Worm (Caenorhabditis elegans) whole organism, L2 larva: ENCODE measurements around the gene F58G1.2.

Source experiments
- F13H6.1 ChIP-seq: sonication (generic microtip); optimal IDR thresholded peaks from 2 replicates; lab custom pipeline; 2016; ENCODE audit warnings: missing genetic modification characterization, missing compliant biosample characterization
- R02D3.7 ChIP-seq: fragments of 150-350 bp; optimal IDR thresholded peaks from 2 replicates; lab custom pipeline; 2014; ENCODE audit warnings: missing biosample characterization, missing genetic modification characterization
- Y55F3AM.14 ChIP-seq: fragments of 200-800 bp; sonication (Bioruptor generic); optimal IDR thresholded peaks from 2 replicates; lab custom pipeline; 2018; ENCODE audit warnings: mild to moderate bottlenecking, missing genetic modification characterization, missing compliant biosample characterization
- ama-1 ChIP-seq: fragments of 150-350 bp; optimal IDR thresholded peaks from 2 replicates; lab custom pipeline; 2018; ENCODE audit warnings: inconsistent platforms
- ceh-16 ChIP-seq: fragments of 150-350 bp; optimal IDR thresholded peaks from 2 replicates; lab custom pipeline; 2014; ENCODE audit warnings: missing biosample characterization, missing genetic modification characterization
- ceh-82 ChIP-seq: fragments of 150-350 bp; optimal IDR thresholded peaks from 2 replicates; lab custom pipeline; 2014; ENCODE audit warnings: missing biosample characterization, missing genetic modification characterization
- dmd-4 ChIP-seq: sonication (generic microtip); optimal IDR thresholded peaks from 2 replicates; lab custom pipeline; 2017; ENCODE audit warnings: missing biosample characterization, missing genetic modification characterization
- elt-1 ChIP-seq: fragments of 150-350 bp; optimal IDR thresholded peaks from 2 replicates; lab custom pipeline; 2014; ENCODE audit warnings: missing biosample characterization, missing genetic modification characterization
- gmeb-1 ChIP-seq: fragments of 150-350 bp; optimal IDR thresholded peaks from 2 replicates; lab custom pipeline; 2014; ENCODE audit warnings: missing biosample characterization, missing genetic modification characterization
- lin-11 ChIP-seq: fragments of 150-350 bp; sonication (generic microtip); optimal IDR thresholded peaks from 2 replicates; lab custom pipeline; 2014; ENCODE audit warnings: missing biosample characterization, missing genetic modification characterization, inconsistent platforms, mixed read lengths
- lin-13 ChIP-seq: fragments of 150-350 bp; optimal IDR thresholded peaks from 2 replicates; lab custom pipeline; 2014; ENCODE audit warnings: missing biosample characterization, missing genetic modification reagents, missing genetic modification characterization
- lin-39 ChIP-seq: fragments of 150-350 bp; optimal IDR thresholded peaks from 2 replicates; lab custom pipeline; 2014; ENCODE audit warnings: missing biosample characterization, missing genetic modification reagents, missing genetic modification characterization
- mab-5 ChIP-seq: fragments of 150-350 bp; optimal IDR thresholded peaks from 2 replicates; lab custom pipeline; 2014; ENCODE audit warnings: missing biosample characterization, missing genetic modification characterization
- mbf-1 ChIP-seq: sonication (generic microtip); optimal IDR thresholded peaks from 2 replicates; lab custom pipeline; 2017; ENCODE audit warnings: missing biosample characterization, missing genetic modification characterization
- mdl-1 ChIP-seq, 2 experiments: fragments of 150-350 bp in 1 of 2; sonication (generic microtip) in 1 of 2; optimal IDR thresholded peaks; 2 replicates each; lab custom pipeline; 2017; ENCODE audit warnings: missing biosample characterization in 2 of 2, missing genetic modification characterization in 2 of 2
- nhr-12 ChIP-seq: fragments of 150-350 bp; optimal IDR thresholded peaks from 2 replicates; lab custom pipeline; 2014; ENCODE audit warnings: missing biosample characterization, missing genetic modification characterization
- nhr-23 ChIP-seq: fragments of 150-350 bp; optimal IDR thresholded peaks from 2 replicates; lab custom pipeline; 2014; ENCODE audit warnings: missing biosample characterization, missing genetic modification reagents, missing genetic modification characterization
- nhr-237 ChIP-seq: fragments of 150-350 bp; optimal IDR thresholded peaks from 2 replicates; lab custom pipeline; 2014; ENCODE audit warnings: missing biosample characterization, missing genetic modification characterization
- sem-4 ChIP-seq: fragments of 150-350 bp; optimal IDR thresholded peaks from 2 replicates; lab custom pipeline; 2014; ENCODE audit warnings: missing biosample characterization, missing genetic modification reagents, missing genetic modification characterization
- sma-9 ChIP-seq, 2 experiments: fragments of 150-350 bp in 1 of 2; sonication (generic microtip) in 1 of 2; optimal IDR thresholded peaks; 2 replicates each; lab custom pipeline; 2014 to 2016; ENCODE audit warnings: missing genetic modification characterization in 2 of 2, mild to moderate bottlenecking in 1 of 2, missing biosample characterization in 1 of 2, missing compliant biosample characterization in 1 of 2, missing genetic modification reagents in 1 of 2, moderate library complexity in 1 of 2

F58G1.2 gene

ce11 chrII:12866079-12866478 lies 52.7 kb downstream of the F58G1.2 start:
- TF ChIP-seq nhr-12 (tag; lab: Kevin White, UChicago) (no peak), Y55F3AM.14 (GFP tag; lab: Kevin White, UChicago) (no peak), lin-11 (tag; lab: Kevin White, UChicago) (no peak), ceh-82 (tag; lab: Kevin White, UChicago) (no peak), gmeb-1 (tag; lab: Kevin White, UChicago) (no peak), sem-4 (tag; lab: Kevin White, UChicago) (no peak), elt-1 (tag; lab: Kevin White, UChicago) (no peak), mdl-1 (tag; optimal IDR thresholded peaks at IDR 0.05; lab: Kevin White, UChicago) (no peak), ama-1 (lab: Kevin White, UChicago) (no peak), sma-9 (GFP tag; optimal IDR thresholded peaks at IDR 0.05; lab: Kevin White, UChicago) (no peak), sma-9 (tag; optimal IDR thresholded peaks at IDR 0.05; lab: Kevin White, UChicago) (no peak), F13H6.1 (tag; lab: Kevin White, UChicago) (no peak)

DNA sequence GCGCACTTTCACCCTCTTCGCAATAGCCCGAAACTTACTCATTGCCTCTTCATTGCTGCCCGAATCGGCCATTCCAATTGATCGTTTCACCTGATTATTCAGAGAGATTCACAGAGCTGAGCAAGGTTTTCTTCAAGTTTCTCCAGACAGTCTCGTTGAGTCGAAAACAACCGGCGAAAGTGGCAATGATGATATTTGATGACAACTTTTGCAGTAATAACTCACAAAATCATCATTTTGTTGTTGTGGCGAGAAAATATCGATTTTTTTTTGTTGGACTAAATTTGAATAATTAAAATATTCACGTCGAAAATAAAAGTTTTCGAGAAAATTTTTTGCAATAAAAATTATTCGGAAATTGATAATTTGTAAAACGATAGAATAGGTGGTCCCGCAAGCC lies 53.2 kb downstream of the F58G1.2 start, which contains the start of gene snf-5:
snf-5 (minus strand) TSS at position 182 of the 400 bp plus-strand sequence.
- TF ChIP-seq mbf-1 (tag; lab: Kevin White, UChicago) (no peak), R02D3.7 (tag; lab: Kevin White, UChicago) (no peak), dmd-4 (tag; lab: Kevin White, UChicago) (no peak), lin-13 (GFP tag; lab: Kevin White, UChicago) (no peak), nhr-237 (no peak), sem-4 (tag; lab: Kevin White, UChicago) (no peak), lin-39 (no peak), mab-5 (tag; lab: Kevin White, UChicago) (no peak), ceh-16 (tag; lab: Kevin White, UChicago) (no peak), nhr-23 (tag; lab: Kevin White, UChicago) (no peak)
